Fruit fly (Drosophila melanogaster): ENCODE data around the gene spoon.

DNA sequence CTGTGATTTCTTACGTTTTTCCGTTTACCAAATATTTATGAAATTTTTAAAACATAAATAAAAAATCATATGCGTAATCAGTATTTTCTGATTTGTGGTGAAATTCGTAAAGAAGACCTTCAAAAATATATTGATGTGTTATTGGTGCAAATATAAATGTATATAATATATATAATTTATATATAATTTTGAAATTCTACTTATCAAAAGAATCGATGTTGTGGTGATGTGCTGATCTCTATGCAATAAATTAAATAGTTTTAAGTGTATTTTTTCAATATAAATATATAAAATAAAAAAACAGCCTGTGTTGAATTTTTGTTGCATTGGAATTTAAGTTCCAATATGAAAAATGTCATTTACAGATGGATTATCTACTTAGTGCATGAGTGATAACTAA, 8.6 kb upstream of the spoon start, which contains the start of gene CG15784:
- TF ChIP-seq Blimp-1 (GFP tag; optimal IDR thresholded peaks at IDR 0.05) (no peak), Hr39 (GFP tag; optimal IDR thresholded peaks at IDR 0.05) (no peak), svp (GFP tag) (no peak), CG6163 (GFP tag; IDR thresholded peaks at IDR 0.05) (no peak), CG6808 (GFP tag; optimal IDR thresholded peaks at IDR 0.05) (no peak), Hr38 (GFP tag; optimal IDR thresholded peaks at IDR 0.05) (no peak), CG7368 (GFP tag; optimal IDR thresholded peaks at IDR 0.05) (no peak), eg (GFP tag; IDR thresholded peaks at IDR 0.05) (no peak), CG11902 (GFP tag; optimal IDR thresholded peaks at IDR 0.05) (no peak), Lpt (GFP tag; optimal IDR thresholded peaks at IDR 0.05) (no peak), CG11294 (GFP tag; IDR thresholded peaks at IDR 0.05) (no peak), Sox14 (GFP tag; optimal IDR thresholded peaks at IDR 0.05) (no peak), CG8632 (GFP tag; optimal IDR thresholded peaks at IDR 0.05) (no peak)
